Worm (Caenorhabditis elegans): ENCODE results near the gene Y43F8B.18.

The Y43F8B.18 gene

DNA sequence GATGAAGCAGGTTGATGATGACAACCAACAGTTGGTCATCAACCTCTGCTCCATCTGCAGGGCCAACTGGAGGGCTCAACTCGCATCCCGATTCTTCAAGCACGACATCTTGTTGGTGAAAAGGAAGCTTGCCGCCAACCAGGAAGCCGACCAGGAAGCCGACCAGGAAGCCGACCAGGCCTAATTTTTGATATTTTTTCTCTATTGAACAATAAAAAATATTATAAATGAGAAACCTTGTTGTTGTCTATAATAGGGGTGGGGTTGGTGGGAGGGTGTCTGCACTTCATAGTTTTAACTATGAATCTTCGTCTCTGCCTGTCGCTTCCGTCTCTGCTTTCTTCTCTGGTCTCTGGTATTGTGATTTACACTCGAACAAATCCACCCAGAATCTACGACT lies at the start of gene Y43F8B.18:
TSS of gene Y43F8B.18 (plus strand) at position 301 of the 400 bp plus-strand sequence.
- TF ChIP-seq him-1 (tag; optimal IDR thresholded peaks at IDR 0.05) (no peak), pha-4 (tag; optimal IDR thresholded peaks at IDR 0.05) (no peak), Y56A3A.18 (GFP tag; IDR thresholded peaks at IDR 0.05) (no peak)

ce11 chrV:19436307-19436706 lies 49.5 kb upstream of the Y43F8B.18 start, which contains the start of gene C25F9.14:
C25F9.14 (plus strand) TSS chrV:19436484.
- TF ChIP-seq cebp-1 (GFP tag; IDR thresholded peaks at IDR 0.05): peak; percentile 51; the same call in 1 of the 2 replicates
- peak; percentile 80 for TF ChIP-seq cebp-1 (tag; optimal IDR thresholded peaks at IDR 0.05)
- TF ChIP-seq ZK185.1 (tag; optimal IDR thresholded peaks at IDR 0.05; ENCODE audit: poor library complexity, severe bottlenecking): no peak
- TF ChIP-seq nhr-80 (tag; optimal IDR thresholded peaks at IDR 0.05): peak; percentile 51
- no peak for TF ChIP-seq F23B12.7 (tag; optimal IDR thresholded peaks at IDR 0.05; ENCODE audit: insufficient read depth)
- TF ChIP-seq F22D6.2 (tag; optimal IDR thresholded peaks at IDR 0.05): no peak
- no peak for TF ChIP-seq madf-10 (tag; optimal IDR thresholded peaks at IDR 0.05)
- no peak for TF ChIP-seq B0261.1 (tag; optimal IDR thresholded peaks at IDR 0.05)
- no peak for TF ChIP-seq madf-6 (GFP tag; IDR thresholded peaks at IDR 0.05)

- TF ChIP-seq unc-62 (GFP tag; optimal IDR thresholded peaks at IDR 0.05) (peak; percentile 3), attf-6 (GFP tag; IDR thresholded peaks at IDR 0.05) (no peak), cebp-1 (GFP tag; IDR thresholded peaks at IDR 0.05) (peak; percentile 36; the same call in 1 of the 2 replicates), cebp-1 (tag; optimal IDR thresholded peaks at IDR 0.05) (peak; percentile 88)
Measured at ce11 chrV:19443599-19443998, 42.2 kb upstream of the Y43F8B.18 start.

ce11 chrV:19445442-19445841 lies 40.3 kb upstream of the Y43F8B.18 start, which contains the start of gene M04C3.1:
M04C3.1 (minus strand) TSS chrV:19445605.
- TF ChIP-seq Y53F4B.3 (GFP tag; IDR thresholded peaks at IDR 0.05) (no peak), lir-1 (GFP tag; conservative IDR thresholded peaks at IDR 0.05) (no peak), die-1 (tag; optimal IDR thresholded peaks at IDR 0.05) (no peak), nhr-80 (tag; optimal IDR thresholded peaks at IDR 0.05) (peak; percentile 23)

ce11 chrV:19448805-19449204 lies 37.0 kb upstream of the Y43F8B.18 start, which contains the start of gene M04C3.2:
M04C3.2 (minus strand) TSS chrV:19448905.
- TF ChIP-seq snpc-3.4 (tag; optimal IDR thresholded peaks at IDR 0.05) (no peak), snpc-1.1 (tag; optimal IDR thresholded peaks at IDR 0.05; ENCODE audit: insufficient read depth) (no peak), ccch-3 (GFP tag; optimal IDR thresholded peaks at IDR 0.05) (no peak), F49E8.2 (tag; optimal IDR thresholded peaks at IDR 0.05; ENCODE audit: insufficient read depth) (no peak), D2030.7 (GFP tag; IDR thresholded peaks at IDR 0.05) (no peak), nfya-1 (tag; optimal IDR thresholded peaks at IDR 0.05; ENCODE audit: borderline replicate concordance, insufficient read depth) (no peak), hrde-1 (tag; optimal IDR thresholded peaks at IDR 0.05; ENCODE audit: borderline replicate concordance) (no peak), sea-2 (GFP tag; IDR thresholded peaks at IDR 0.05) (no peak), F10E7.11 (tag; optimal IDR thresholded peaks at IDR 0.05) (no peak), ztf-25 (GFP tag; IDR thresholded peaks at IDR 0.05) (no peak), let-526 (GFP tag; IDR thresholded peaks at IDR 0.05) (no peak), gei-17 (GFP tag; optimal IDR thresholded peaks at IDR 0.05) (no peak), xnd-1 (tag; optimal IDR thresholded peaks at IDR 0.05) (no peak), F37B4.10 (GFP tag; IDR thresholded peaks at IDR 0.05) (no peak), C17E4.6 (GFP tag; IDR thresholded peaks at IDR 0.05) (no peak), tbx-9 (tag; optimal IDR thresholded peaks at IDR 0.05; ENCODE audit: borderline replicate concordance) (no peak), nhr-80 (tag; optimal IDR thresholded peaks at IDR 0.05) (no peak), lir-1 (GFP tag; conservative IDR thresholded peaks at IDR 0.05) (no peak), aptf-2 (GFP tag; conservative IDR thresholded peaks at IDR 0.05) (no peak)

Measured in whole organism, young adult.